Worm (Caenorhabditis elegans) whole organism, L2 larva: ENCODE data around the gene F23A7.1.

Experiments used
- C34F6.9 ChIP-seq: fragments of 150-350 bp; optimal IDR thresholded peaks from 2 replicates; lab custom pipeline; 2014; ENCODE audit warnings: missing biosample characterization, missing genetic modification characterization
- F13H6.1 ChIP-seq: sonication (generic microtip); optimal IDR thresholded peaks from 2 replicates; lab custom pipeline; 2016; ENCODE audit warnings: missing genetic modification characterization, missing compliant biosample characterization
- R02D3.7 ChIP-seq: fragments of 150-350 bp; optimal IDR thresholded peaks from 2 replicates; lab custom pipeline; 2014; ENCODE audit warnings: missing biosample characterization, missing genetic modification characterization
- Y55F3AM.14 ChIP-seq: fragments of 200-800 bp; sonication (Bioruptor generic); optimal IDR thresholded peaks from 2 replicates; lab custom pipeline; 2018; ENCODE audit warnings: mild to moderate bottlenecking, missing genetic modification characterization, missing compliant biosample characterization
- ZK546.5 ChIP-seq: sonication (generic microtip); optimal IDR thresholded peaks from 2 replicates; lab custom pipeline; 2017; ENCODE audit warnings: missing biosample characterization, missing genetic modification characterization
- alr-1 ChIP-seq: fragments of 150-350 bp; optimal IDR thresholded peaks from 2 replicates; lab custom pipeline; 2014; ENCODE audit warnings: missing biosample characterization, missing genetic modification characterization
- aly-2 ChIP-seq: fragments of 150-350 bp; optimal IDR thresholded peaks from 2 replicates; lab custom pipeline; 2014; ENCODE audit warnings: missing biosample characterization, missing genetic modification characterization
- blmp-1 ChIP-seq: sonication (generic microtip); optimal IDR thresholded peaks from 2 replicates; lab custom pipeline; 2017; ENCODE audit warnings: missing genetic modification characterization, mild to moderate bottlenecking, missing compliant biosample characterization, antibody characterized with exemption, moderate library complexity; ENCODE audit not compliant: insufficient read depth
- ceh-16 ChIP-seq: fragments of 150-350 bp; optimal IDR thresholded peaks from 2 replicates; lab custom pipeline; 2014; ENCODE audit warnings: missing biosample characterization, missing genetic modification characterization
- ceh-82 ChIP-seq: fragments of 150-350 bp; optimal IDR thresholded peaks from 2 replicates; lab custom pipeline; 2014; ENCODE audit warnings: missing biosample characterization, missing genetic modification characterization
- crh-2 ChIP-seq: sonication (generic microtip); optimal IDR thresholded peaks from 2 replicates; lab custom pipeline; 2017; ENCODE audit warnings: missing biosample characterization, missing genetic modification characterization
- dmd-4 ChIP-seq: sonication (generic microtip); optimal IDR thresholded peaks from 2 replicates; lab custom pipeline; 2017; ENCODE audit warnings: missing biosample characterization, missing genetic modification characterization
- egl-27 ChIP-seq: sonication (generic microtip); optimal IDR thresholded peaks from 3 replicates; lab custom pipeline; 2017; ENCODE audit warnings: missing biosample characterization, missing genetic modification reagents, missing genetic modification characterization
- elt-1 ChIP-seq: fragments of 150-350 bp; optimal IDR thresholded peaks from 2 replicates; lab custom pipeline; 2014; ENCODE audit warnings: missing biosample characterization, missing genetic modification characterization
- elt-3 ChIP-seq: sonication (generic microtip); optimal IDR thresholded peaks from 2 replicates; lab custom pipeline; 2017; ENCODE audit warnings: missing biosample characterization, missing genetic modification characterization
- fos-1 ChIP-seq: fragments of 150-350 bp; optimal IDR thresholded peaks from 2 replicates; lab custom pipeline; 2014; ENCODE audit warnings: missing biosample characterization, missing genetic modification characterization
- gmeb-1 ChIP-seq: fragments of 150-350 bp; optimal IDR thresholded peaks from 2 replicates; lab custom pipeline; 2014; ENCODE audit warnings: missing biosample characterization, missing genetic modification characterization
- lin-11 ChIP-seq: fragments of 150-350 bp; sonication (generic microtip); optimal IDR thresholded peaks from 2 replicates; lab custom pipeline; 2014; ENCODE audit warnings: missing biosample characterization, missing genetic modification characterization, inconsistent platforms, mixed read lengths
- lin-13 ChIP-seq: fragments of 150-350 bp; optimal IDR thresholded peaks from 2 replicates; lab custom pipeline; 2014; ENCODE audit warnings: missing biosample characterization, missing genetic modification reagents, missing genetic modification characterization
- lin-39 ChIP-seq: fragments of 150-350 bp; optimal IDR thresholded peaks from 2 replicates; lab custom pipeline; 2014; ENCODE audit warnings: missing biosample characterization, missing genetic modification reagents, missing genetic modification characterization
- lsy-2 ChIP-seq, 2 experiments: fragments of 150-350 bp in 1 of 2; sonication (generic microtip) in 1 of 2; optimal IDR thresholded peaks; 2 replicates each; lab custom pipeline; 2014 to 2017; ENCODE audit warnings: missing biosample characterization in 2 of 2, missing genetic modification characterization in 2 of 2
- mab-5 ChIP-seq: fragments of 150-350 bp; optimal IDR thresholded peaks from 2 replicates; lab custom pipeline; 2014; ENCODE audit warnings: missing biosample characterization, missing genetic modification characterization
- mbf-1 ChIP-seq: sonication (generic microtip); optimal IDR thresholded peaks from 2 replicates; lab custom pipeline; 2017; ENCODE audit warnings: missing biosample characterization, missing genetic modification characterization
- mdl-1 ChIP-seq, 2 experiments: fragments of 150-350 bp in 1 of 2; sonication (generic microtip) in 1 of 2; optimal IDR thresholded peaks; 2 replicates each; lab custom pipeline; 2017; ENCODE audit warnings: missing biosample characterization in 2 of 2, missing genetic modification characterization in 2 of 2
- nhr-10 ChIP-seq: sonication (generic microtip); optimal IDR thresholded peaks from 2 replicates; lab custom pipeline; 2017; ENCODE audit warnings: missing biosample characterization, missing genetic modification characterization
- nhr-11 ChIP-seq: fragments of 150-350 bp; optimal IDR thresholded peaks from 2 replicates; lab custom pipeline; 2014; ENCODE audit warnings: missing biosample characterization, missing genetic modification characterization
- nhr-12 ChIP-seq: fragments of 150-350 bp; optimal IDR thresholded peaks from 2 replicates; lab custom pipeline; 2014; ENCODE audit warnings: missing biosample characterization, missing genetic modification characterization
- nhr-129 ChIP-seq: fragments of 150-350 bp; optimal IDR thresholded peaks from 2 replicates; lab custom pipeline; 2014; ENCODE audit warnings: missing biosample characterization, missing genetic modification characterization
- nhr-21 ChIP-seq: fragments of 150-350 bp; optimal IDR thresholded peaks from 2 replicates; lab custom pipeline; 2014; ENCODE audit warnings: missing biosample characterization, missing genetic modification characterization
- nhr-23 ChIP-seq: fragments of 150-350 bp; optimal IDR thresholded peaks from 2 replicates; lab custom pipeline; 2014; ENCODE audit warnings: missing biosample characterization, missing genetic modification reagents, missing genetic modification characterization
- nhr-237 ChIP-seq: fragments of 150-350 bp; optimal IDR thresholded peaks from 2 replicates; lab custom pipeline; 2014; ENCODE audit warnings: missing biosample characterization, missing genetic modification characterization
- nhr-6 ChIP-seq: fragments of 150-350 bp; optimal IDR thresholded peaks from 2 replicates; lab custom pipeline; 2014; ENCODE audit warnings: missing biosample characterization, missing genetic modification characterization
- nhr-77 ChIP-seq: fragments of 150-350 bp; optimal IDR thresholded peaks from 2 replicates; lab custom pipeline; 2014; ENCODE audit warnings: missing biosample characterization, missing genetic modification characterization
- sem-4 ChIP-seq: fragments of 150-350 bp; optimal IDR thresholded peaks from 2 replicates; lab custom pipeline; 2014; ENCODE audit warnings: missing biosample characterization, missing genetic modification reagents, missing genetic modification characterization
- skn-1 ChIP-seq: sonication (generic microtip); optimal IDR thresholded peaks from 2 replicates; lab custom pipeline; 2017; ENCODE audit warnings: missing biosample characterization, missing genetic modification characterization
- sma-3 ChIP-seq: sonication (generic microtip); optimal IDR thresholded peaks from 2 replicates; lab custom pipeline; 2016; ENCODE audit warnings: missing genetic modification reagents, missing genetic modification characterization, missing compliant biosample characterization
- snpc-4 ChIP-seq: fragments of 150-350 bp; optimal IDR thresholded peaks from 2 replicates; lab custom pipeline; 2014; ENCODE audit warnings: missing biosample characterization, missing genetic modification characterization
- unc-39 ChIP-seq: fragments of 150-350 bp; optimal IDR thresholded peaks from 2 replicates; lab custom pipeline; 2014; ENCODE audit warnings: missing biosample characterization, missing genetic modification characterization
- unc-55 ChIP-seq: fragments of 150-350 bp; sonication (generic microtip); optimal IDR thresholded peaks from 3 replicates; lab custom pipeline; 2014; ENCODE audit warnings: missing biosample characterization, missing genetic modification reagents, missing genetic modification characterization
- unc-62 ChIP-seq: fragments of 150-350 bp; optimal IDR thresholded peaks from 2 replicates; lab custom pipeline; 2014; ENCODE audit warnings: missing biosample characterization, missing genetic modification reagents, missing genetic modification characterization
- zag-1 ChIP-seq: fragments of 150-350 bp; optimal IDR thresholded peaks from 2 replicates; lab custom pipeline; 2014; ENCODE audit warnings: missing biosample characterization, missing genetic modification characterization
- ztf-11 ChIP-seq: sonication (generic microtip); optimal IDR thresholded peaks from 2 replicates; lab custom pipeline; 2017; ENCODE audit warnings: missing biosample characterization, missing genetic modification characterization
- ztf-4 ChIP-seq: fragments of 150-350 bp; optimal IDR thresholded peaks from 2 replicates; lab custom pipeline; 2014; ENCODE audit warnings: missing biosample characterization, missing genetic modification characterization

F23A7.1 gene

DNA sequence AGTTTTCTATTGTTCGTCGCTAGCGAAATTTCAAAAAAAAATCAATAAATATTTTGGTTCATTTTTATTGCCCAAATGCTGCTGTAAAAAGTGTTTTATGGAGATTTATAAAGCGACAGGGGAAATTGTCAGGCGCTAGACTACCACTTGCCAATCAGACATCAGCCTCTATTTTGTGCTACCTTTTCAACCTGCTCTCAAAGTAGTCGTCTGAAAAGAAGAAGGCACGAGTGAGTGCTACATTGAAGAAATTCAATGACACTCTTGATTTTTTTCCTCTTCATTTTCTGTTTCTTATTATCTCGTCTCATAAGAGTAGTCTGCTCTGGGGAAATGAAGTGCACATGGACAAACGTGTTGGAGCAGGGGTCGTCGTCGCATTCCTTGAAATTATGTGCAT is 11.3 kb upstream of the F23A7.1 start (continued):
- TF ChIP-seq mdl-1 (tag; optimal IDR thresholded peaks at IDR 0.05; lab: Kevin White, UChicago), result peak in 1 of 2 experiments; percentile 5
- no peak for TF ChIP-seq unc-62 (GFP tag; lab: Kevin White, UChicago)
- TF ChIP-seq aly-2 (tag; lab: Kevin White, UChicago), result no peak
- TF ChIP-seq elt-1, result no peak
- peak; percentile 43 for TF ChIP-seq fos-1
- TF ChIP-seq gmeb-1, result peak; percentile 67
- TF ChIP-seq nhr-21 (tag; lab: Kevin White, UChicago), result peak; percentile 83
- no peak for TF ChIP-seq nhr-237 (tag; lab: Kevin White, UChicago)
- TF ChIP-seq lsy-2 (tag; optimal IDR thresholded peaks at IDR 0.05; lab: Kevin White, UChicago), result peak; percentile 69 to 75
- TF ChIP-seq nhr-129, result peak; percentile 80
- peak; percentile 66 for TF ChIP-seq nhr-10 (tag; lab: Kevin White, UChicago)
- peak; percentile 77 for TF ChIP-seq nhr-6 (tag; lab: Kevin White, UChicago)
- peak; percentile 5 for TF ChIP-seq lin-39 (tag; lab: Kevin White, UChicago)
- peak; percentile 22 for TF ChIP-seq ztf-4 (tag; lab: Kevin White, UChicago)
- TF ChIP-seq mab-5 (tag; lab: Kevin White, UChicago), result peak; percentile 36

DNA sequence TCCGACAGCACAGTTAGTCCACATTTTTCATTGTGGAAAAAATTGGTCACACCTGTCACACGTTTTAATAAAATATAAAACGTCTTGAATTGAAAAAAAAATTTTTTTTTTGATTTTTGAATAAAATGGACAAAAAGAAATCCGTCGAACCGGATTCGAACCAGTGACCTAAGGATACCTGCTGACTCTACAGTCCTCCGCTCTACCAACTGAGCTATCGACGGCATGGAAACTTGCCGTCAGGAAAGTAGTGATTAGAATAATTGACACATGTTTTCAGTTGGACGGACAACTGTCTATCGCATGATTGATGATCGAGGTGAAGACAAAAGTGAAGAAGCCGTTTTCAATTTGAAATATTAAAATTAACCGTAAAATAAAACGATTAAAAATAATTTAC is 9.1 kb upstream of the F23A7.1 start:
- TF ChIP-seq lsy-2 (tag; optimal IDR thresholded peaks at IDR 0.05; lab: Kevin White, UChicago) (no peak), nhr-12 (tag; lab: Kevin White, UChicago) (no peak), R02D3.7 (tag; lab: Kevin White, UChicago) (no peak), mbf-1 (no peak), lin-11 (no peak), nhr-129 (no peak), nhr-23 (tag; lab: Kevin White, UChicago) (no peak), ceh-82 (tag; lab: Kevin White, UChicago) (no peak), alr-1 (tag; lab: Kevin White, UChicago) (no peak), egl-27 (no peak), lin-39 (tag; lab: Kevin White, UChicago) (no peak), gmeb-1 (no peak), ztf-4 (tag; lab: Kevin White, UChicago) (no peak)

DNA sequence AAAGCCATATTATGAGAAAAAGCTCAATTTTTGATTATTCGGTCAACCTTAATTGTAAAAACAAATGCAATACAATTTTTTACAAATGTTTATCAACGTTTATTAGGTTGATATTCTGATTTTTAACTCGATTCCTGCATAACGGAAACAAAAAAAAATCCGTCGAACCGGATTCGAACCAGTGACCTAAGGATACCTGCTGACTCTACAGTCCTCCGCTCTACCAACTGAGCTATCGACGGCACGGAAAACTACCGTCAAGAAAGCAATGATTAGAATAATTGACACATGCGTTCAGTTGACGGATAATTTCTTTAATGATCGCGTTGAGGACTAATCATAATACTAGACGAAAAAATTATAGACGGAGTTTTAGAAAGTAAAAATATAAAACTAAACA is 8.5 kb upstream of the F23A7.1 start:
- TF ChIP-seq nhr-129 (no peak), ztf-11 (tag; lab: Kevin White, UChicago) (no peak), nhr-21 (tag; lab: Kevin White, UChicago) (no peak)

DNA sequence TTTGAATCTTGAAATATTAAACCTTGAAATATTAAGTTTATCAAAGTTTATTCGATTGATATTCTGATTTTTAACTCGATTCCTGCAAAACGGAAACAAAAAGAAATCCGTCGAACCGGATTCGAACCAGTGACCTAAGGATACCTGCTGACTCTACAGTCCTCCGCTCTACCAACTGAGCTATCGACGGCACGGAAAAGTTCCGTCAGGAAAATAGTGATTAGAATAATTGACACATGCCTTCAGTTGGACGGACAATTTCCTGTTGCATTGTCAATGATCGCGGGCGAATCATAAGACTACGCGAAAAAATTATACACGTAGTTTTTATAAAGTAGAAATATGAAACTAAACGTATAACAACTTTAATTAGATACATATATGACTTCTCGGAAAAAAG is 8.1 kb upstream of the F23A7.1 start:
- TF ChIP-seq snpc-4 (no peak), nhr-129 (no peak), lin-11 (no peak), unc-55 (no peak), alr-1 (tag; lab: Kevin White, UChicago) (no peak), egl-27 (no peak), nhr-237 (tag; lab: Kevin White, UChicago) (no peak), crh-2 (no peak), unc-39 (tag; lab: Kevin White, UChicago) (no peak), nhr-6 (tag; lab: Kevin White, UChicago) (no peak)

DNA sequence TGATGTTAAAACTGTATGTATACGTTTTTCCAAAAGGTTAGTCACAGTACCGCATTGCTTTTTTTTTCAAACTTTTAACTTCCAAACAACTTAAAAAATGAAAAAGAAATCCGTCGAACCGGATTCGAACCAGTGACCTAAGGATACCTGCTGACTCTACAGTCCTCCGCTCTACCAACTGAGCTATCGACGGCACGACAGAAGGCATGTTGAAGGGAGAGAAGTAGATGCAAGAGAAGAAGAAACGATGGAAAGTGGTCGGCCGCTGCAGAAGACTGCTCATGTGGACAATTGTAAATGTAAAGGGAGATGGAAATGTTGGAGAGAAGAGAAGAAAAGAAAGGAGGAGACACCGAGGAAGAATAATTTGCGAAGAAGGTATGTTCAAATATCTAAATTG is 7.5 kb upstream of the F23A7.1 start:
- no peak for TF ChIP-seq ceh-16
- peak; percentile 61 for TF ChIP-seq ceh-82 (tag; lab: Kevin White, UChicago)
- TF ChIP-seq zag-1 (tag; lab: Kevin White, UChicago), result peak; percentile 42
- peak; percentile 95 for TF ChIP-seq nhr-129
- TF ChIP-seq elt-3 (tag; lab: Kevin White, UChicago), result no peak
- TF ChIP-seq egl-27, result peak; percentile 61
- TF ChIP-seq crh-2, result peak; percentile 88
- peak; percentile 76 for TF ChIP-seq gmeb-1
- peak; percentile 5 for TF ChIP-seq blmp-1 (tag; lab: Kevin White, UChicago)
- TF ChIP-seq Y55F3AM.14 (GFP tag; lab: Kevin White, UChicago), result peak; percentile 61
- TF ChIP-seq mbf-1, result no peak
- peak; percentile 72 for TF ChIP-seq sem-4 (tag; lab: Kevin White, UChicago)
- TF ChIP-seq nhr-77 (tag; lab: Kevin White, UChicago), result peak; percentile 70
- TF ChIP-seq sma-3 (GFP tag; lab: Kevin White, UChicago), result peak; percentile 85
- no peak for TF ChIP-seq ZK546.5 (tag; lab: Kevin White, UChicago)
- no peak for TF ChIP-seq aly-2 (tag; lab: Kevin White, UChicago)
- TF ChIP-seq ztf-11 (tag; lab: Kevin White, UChicago), result peak; percentile 20
- TF ChIP-seq nhr-12 (tag; lab: Kevin White, UChicago), result no peak
- no peak for TF ChIP-seq skn-1 (tag; lab: Kevin White, UChicago)
- TF ChIP-seq nhr-21 (tag; lab: Kevin White, UChicago), result peak; percentile 88
- TF ChIP-seq ztf-4 (tag; lab: Kevin White, UChicago), result peak; percentile 31
- peak; percentile 70 for TF ChIP-seq nhr-237 (tag; lab: Kevin White, UChicago)
- no peak for TF ChIP-seq R02D3.7 (tag; lab: Kevin White, UChicago)
- peak; percentile 71 for TF ChIP-seq nhr-6 (tag; lab: Kevin White, UChicago)
- TF ChIP-seq mdl-1 (tag; optimal IDR thresholded peaks at IDR 0.05; lab: Kevin White, UChicago), result peak; percentile 7 to 56
- peak; percentile 72 to 81 for TF ChIP-seq lsy-2 (tag; optimal IDR thresholded peaks at IDR 0.05; lab: Kevin White, UChicago)
- TF ChIP-seq unc-62 (GFP tag; lab: Kevin White, UChicago), result no peak
- peak; percentile 86 for TF ChIP-seq snpc-4
- TF ChIP-seq C34F6.9 (tag; lab: Kevin White, UChicago), result peak; percentile 70
- TF ChIP-seq fos-1, result peak; percentile 77
- TF ChIP-seq nhr-11 (tag; lab: Kevin White, UChicago), result no peak
- peak; percentile 79 for TF ChIP-seq F13H6.1 (tag; lab: Kevin White, UChicago)
- TF ChIP-seq lin-13 (GFP tag; lab: Kevin White, UChicago), result peak; percentile 77
- TF ChIP-seq dmd-4 (tag; lab: Kevin White, UChicago), result no peak
- no peak for TF ChIP-seq unc-39 (tag; lab: Kevin White, UChicago)
